Fruit fly (Drosophila melanogaster) whole organism, prepupa: ENCODE data around the gene CAHbeta.
A peak's percentile ranks its signal among the peaks of the same experiment; 100 is the strongest.

Experiments
- CG10669 ChIP-seq: fragments of 200-800 bp; sonication (Bioruptor generic); optimal IDR thresholded peaks from 3 replicates; lab custom pipeline; 2018; ENCODE audit warnings: missing biosample characterization, mild to moderate bottlenecking, missing genetic modification characterization, moderate library complexity
- CG11762 ChIP-seq: fragments of 200-800 bp; sonication (Bioruptor generic); optimal IDR thresholded peaks from 3 replicates; lab custom pipeline; 2016; ENCODE audit warnings: missing biosample characterization, missing genetic modification characterization; ENCODE audit not compliant: insufficient read depth
- CG11902 ChIP-seq: fragments of 200-800 bp; sonication (Bioruptor generic); optimal IDR thresholded peaks from 3 replicates; lab custom pipeline; 2016; ENCODE audit warnings: missing biosample characterization, missing genetic modification characterization
- CG15336 ChIP-seq: fragments of 200-800 bp; sonication (Bioruptor generic); IDR thresholded peaks from 2 replicates; pipeline ENCODE4 v1.3.6; 2022; ENCODE audit warnings: missing biosample characterization, missing genetic modification characterization
- CG1621 ChIP-seq: fragments of 200-800 bp; sonication (Bioruptor generic); optimal IDR thresholded peaks from 3 replicates; lab custom pipeline; 2018; ENCODE audit warnings: missing biosample characterization, mild to moderate bottlenecking, missing genetic modification characterization
- CG31627 ChIP-seq: fragments of 200-800 bp; sonication (Bioruptor generic); optimal IDR thresholded peaks from 3 replicates; lab custom pipeline; 2016; ENCODE audit warnings: missing biosample characterization, missing genetic modification characterization
- CG32006 ChIP-seq: fragments of 200-800 bp; sonication (Bioruptor generic); optimal IDR thresholded peaks from 3 replicates; lab custom pipeline; 2017; ENCODE audit warnings: missing biosample characterization, mild to moderate bottlenecking, missing genetic modification characterization
- CG34406 ChIP-seq: fragments of 200-800 bp; sonication (Bioruptor generic); optimal IDR thresholded peaks from 3 replicates; lab custom pipeline; 2016; ENCODE audit warnings: missing biosample characterization, missing genetic modification characterization
- CG3919 ChIP-seq: fragments of 200-800 bp; sonication (Bioruptor generic); optimal IDR thresholded peaks from 3 replicates; lab custom pipeline; 2016; ENCODE audit warnings: missing biosample characterization, missing genetic modification characterization
- CG4318 ChIP-seq: fragments of 200-800 bp; sonication (Bioruptor generic); optimal IDR thresholded peaks from 3 replicates; lab custom pipeline; 2017; ENCODE audit warnings: missing biosample characterization, mild to moderate bottlenecking, missing genetic modification characterization
- CG6163 ChIP-seq: fragments of 200-800 bp; sonication (Bioruptor generic); IDR thresholded peaks from 3 replicates; pipeline ENCODE4 v1.3.6; 2022; ENCODE audit warnings: missing biosample characterization, missing genetic modification characterization
- CG6276 ChIP-seq: fragments of 200-800 bp; sonication (Bioruptor generic); optimal IDR thresholded peaks from 2 replicates; lab custom pipeline; 2017; ENCODE audit warnings: missing biosample characterization, mild to moderate bottlenecking, missing genetic modification characterization
- CG6792 ChIP-seq: fragments of 200-800 bp; sonication (Bioruptor generic); optimal IDR thresholded peaks from 3 replicates; lab custom pipeline; 2016; ENCODE audit warnings: missing biosample characterization, missing genetic modification characterization
- CG6808 ChIP-seq: fragments of 200-800 bp; sonication (Bioruptor generic); optimal IDR thresholded peaks from 3 replicates; lab custom pipeline; 2017; ENCODE audit warnings: missing biosample characterization, missing genetic modification characterization, mild to moderate bottlenecking, moderate library complexity, missing genetic modification reagents
- CG6854 ChIP-seq: fragments of 200-800 bp; sonication (Bioruptor generic); optimal IDR thresholded peaks from 2 replicates; lab custom pipeline; 2017; ENCODE audit warnings: missing biosample characterization, mild to moderate bottlenecking, missing genetic modification characterization
- CG7368 ChIP-seq: fragments of 200-800 bp; sonication (Bioruptor generic); optimal IDR thresholded peaks from 3 replicates; lab custom pipeline; 2016; ENCODE audit warnings: missing biosample characterization, missing genetic modification characterization
- CG8119 ChIP-seq: fragments of 200-800 bp; sonication (Bioruptor generic); IDR thresholded peaks from 3 replicates; pipeline ENCODE4 v1.3.6; 2022; ENCODE audit warnings: missing biosample characterization, missing genetic modification characterization
- CG8319 ChIP-seq: fragments of 200-800 bp; sonication (Bioruptor generic); optimal IDR thresholded peaks from 3 replicates; lab custom pipeline; 2016; ENCODE audit warnings: missing biosample characterization, missing genetic modification characterization
- CG8632 ChIP-seq: fragments of 200-800 bp; sonication (Bioruptor generic); optimal IDR thresholded peaks from 3 replicates; lab custom pipeline; 2016; ENCODE audit warnings: missing biosample characterization, missing genetic modification characterization
- CG9139 ChIP-seq: fragments of 200-800 bp; sonication (Bioruptor generic); optimal IDR thresholded peaks from 3 replicates; lab custom pipeline; 2017; ENCODE audit warnings: missing biosample characterization, mild to moderate bottlenecking, missing genetic modification characterization
- Eip75B ChIP-seq: fragments of 200-800 bp; sonication (Bioruptor generic); optimal IDR thresholded peaks from 3 replicates; lab custom pipeline; 2016; ENCODE audit warnings: missing biosample characterization, missing genetic modification characterization
- Eip78C ChIP-seq: fragments of 200-800 bp; sonication (Bioruptor generic); peaks from one replicate; lab custom pipeline; 2016; ENCODE audit warnings: missing biosample characterization, missing genetic modification characterization
- Eip93F ChIP-seq: fragments of 200-800 bp; sonication (Bioruptor generic); optimal IDR thresholded peaks from 2 replicates; lab custom pipeline; 2016; ENCODE audit warnings: missing biosample characterization, mild to moderate bottlenecking, missing genetic modification characterization
- Ets21C ChIP-seq: fragments of 200-800 bp; sonication (Bioruptor generic); optimal IDR thresholded peaks from 3 replicates; lab custom pipeline; 2016; ENCODE audit warnings: missing biosample characterization, missing genetic modification characterization
- Ets96B ChIP-seq: fragments of 200-800 bp; optimal IDR thresholded peaks from 2 replicates; lab custom pipeline; 2019; ENCODE audit warnings: missing biosample characterization, mild to moderate bottlenecking, missing genetic modification characterization, moderate library complexity
- Hr38 ChIP-seq: sonication (Bioruptor generic); optimal IDR thresholded peaks from 2 replicates; lab custom pipeline; 2016; ENCODE audit warnings: missing biosample characterization, missing genetic modification characterization
- Hr39 ChIP-seq: fragments of 200-800 bp; sonication (Bioruptor generic); optimal IDR thresholded peaks from 2 replicates; lab custom pipeline; 2016; ENCODE audit warnings: missing biosample characterization, missing genetic modification characterization
- Met ChIP-seq: fragments of 200-800 bp; sonication (Bioruptor generic); optimal IDR thresholded peaks from 3 replicates; lab custom pipeline; 2016; ENCODE audit warnings: missing biosample characterization, missing genetic modification characterization
- OdsH ChIP-seq: fragments of 200-800 bp; sonication (Bioruptor generic); optimal IDR thresholded peaks from 3 replicates; lab custom pipeline; 2016; ENCODE audit warnings: missing biosample characterization, missing genetic modification characterization
- Sox102F ChIP-seq: fragments of 200-800 bp; sonication (Bioruptor generic); optimal IDR thresholded peaks from 2 replicates; lab custom pipeline; 2016; ENCODE audit warnings: missing biosample characterization, mild to moderate bottlenecking, missing genetic modification characterization
- Sox14 ChIP-seq: fragments of 200-800 bp; sonication (Bioruptor generic); optimal IDR thresholded peaks from 3 replicates; lab custom pipeline; 2016; ENCODE audit warnings: missing biosample characterization, missing genetic modification characterization
- achi ChIP-seq: fragments of 200-800 bp; sonication (Bioruptor generic); optimal IDR thresholded peaks from 3 replicates; lab custom pipeline; 2016; ENCODE audit warnings: missing biosample characterization, missing genetic modification characterization
- acj6 ChIP-seq: fragments of 200-800 bp; sonication (Bioruptor generic); optimal IDR thresholded peaks from 3 replicates; lab custom pipeline; 2016; ENCODE audit warnings: missing biosample characterization, missing genetic modification characterization
- dac ChIP-seq: fragments of 200-800 bp; sonication (Bioruptor generic); optimal IDR thresholded peaks from 2 replicates; lab custom pipeline; 2017; ENCODE audit warnings: missing biosample characterization, mild to moderate bottlenecking, missing genetic modification characterization
- dsx ChIP-seq: fragments of 200-800 bp; optimal IDR thresholded peaks from 3 replicates; lab custom pipeline; 2019; ENCODE audit warnings: missing biosample characterization, mild to moderate bottlenecking, missing genetic modification characterization, moderate library complexity; ENCODE audit not compliant: poor library complexity, severe bottlenecking
- esn ChIP-seq: fragments of 200-800 bp; sonication (Bioruptor generic); optimal IDR thresholded peaks from 2 replicates; lab custom pipeline; 2016; ENCODE audit warnings: missing biosample characterization, mild to moderate bottlenecking, missing genetic modification characterization, moderate library complexity
- fd59A ChIP-seq: fragments of 200-800 bp; sonication (Bioruptor generic); optimal IDR thresholded peaks from 2 replicates; lab custom pipeline; 2017; ENCODE audit warnings: missing biosample characterization, mild to moderate bottlenecking, missing genetic modification characterization, missing genetic modification reagents
- fd85E ChIP-seq: fragments of 200-800 bp; sonication (Bioruptor generic); optimal IDR thresholded peaks from 3 replicates; lab custom pipeline; 2016; ENCODE audit warnings: missing biosample characterization, missing genetic modification characterization
- fkh ChIP-seq: fragments of 200-800 bp; sonication (Bioruptor generic); optimal IDR thresholded peaks from 3 replicates; lab custom pipeline; 2017; ENCODE audit warnings: missing biosample characterization, mild to moderate bottlenecking, missing genetic modification characterization, moderate library complexity
- salr ChIP-seq, 2 experiments: fragments of 200-800 bp; sonication (Bioruptor generic); optimal IDR thresholded peaks; 3 replicates each; lab custom pipeline; 2016 to 2018; ENCODE audit warnings: missing biosample characterization in 2 of 2, missing genetic modification characterization in 2 of 2, mild to moderate bottlenecking in 1 of 2
- spab ChIP-seq: fragments of 200-800 bp; sonication (Bioruptor generic); optimal IDR thresholded peaks from 2 replicates; lab custom pipeline; 2017; ENCODE audit warnings: missing biosample characterization, mild to moderate bottlenecking, missing genetic modification characterization, missing genetic modification reagents
- ss ChIP-seq, 2 experiments: fragments of 200-800 bp; sonication (Bioruptor generic); optimal IDR thresholded peaks; 2 replicates in 1 of 2; 3 replicates in 1 of 2; lab custom pipeline; 2017 to 2018; ENCODE audit warnings: mild to moderate bottlenecking in 2 of 2, missing biosample characterization in 2 of 2, missing genetic modification characterization in 2 of 2, moderate library complexity in 1 of 2
- svp ChIP-seq: fragments of 200-800 bp; sonication (Bioruptor generic); peaks from one replicate; lab custom pipeline; 2016; ENCODE audit warnings: missing biosample characterization, missing genetic modification characterization
- topi ChIP-seq: fragments of 200-800 bp; sonication (Bioruptor generic); optimal IDR thresholded peaks from 3 replicates; lab custom pipeline; 2016; ENCODE audit warnings: missing biosample characterization, missing genetic modification characterization

CAHbeta gene

DNA sequence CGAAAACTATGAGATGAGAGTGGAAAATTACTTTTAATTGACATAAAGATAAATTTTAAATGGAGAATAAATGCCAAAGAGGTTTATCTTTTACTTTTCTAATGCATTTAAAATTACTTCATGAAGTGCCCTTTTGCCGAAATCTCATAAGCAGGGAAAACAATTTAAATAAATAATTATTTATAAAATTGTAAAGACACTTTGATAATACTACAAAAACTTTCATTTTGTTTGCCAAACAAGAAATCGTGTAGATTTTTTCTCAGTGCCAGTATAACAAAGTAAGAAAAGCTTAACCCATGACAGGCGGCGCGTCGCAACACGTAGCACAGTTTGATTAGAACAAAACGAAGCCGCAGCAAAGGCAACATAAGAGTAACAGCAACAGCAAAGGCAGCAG, 31.8 kb upstream of the CAHbeta start (continued):
- no peak for TF ChIP-seq dac (GFP tag; lab: Kevin White, UChicago)
- TF ChIP-seq Met: no peak
- TF ChIP-seq CG15336 (GFP tag; lab: Robert Waterston, UW): 0 out of 2 replicates have a peak, but pooled peaks have one; percentile 10
- no peak for TF ChIP-seq CG6792 (GFP tag; lab: Kevin White, UChicago)
- TF ChIP-seq CG6163 (GFP tag; lab: Robert Waterston, UW): 0 out of 3 replicates have a peak, but pooled peaks have one; percentile 45
- TF ChIP-seq CG9139: no peak
- TF ChIP-seq fd59A (GFP tag; lab: Kevin White, UChicago): no peak
- TF ChIP-seq CG8119 (GFP tag; lab: Robert Waterston, UW): no peak
- no peak for TF ChIP-seq CG7368
- TF ChIP-seq fkh (GFP tag; lab: Kevin White, UChicago): no peak
- TF ChIP-seq Hr39: no peak
- TF ChIP-seq spab: no peak
- no peak for TF ChIP-seq Hr38 (GFP tag; lab: Kevin White, UChicago)
- TF ChIP-seq Ets21C: no peak
- TF ChIP-seq esn (GFP tag; lab: Kevin White, UChicago): no peak
- TF ChIP-seq CG10669 (GFP tag; lab: Kevin White, UChicago): no peak
- TF ChIP-seq CG31627 (GFP tag; lab: Kevin White, UChicago): no peak
- no peak for TF ChIP-seq CG1621
- peak; percentile 61 for TF ChIP-seq Eip78C (GFP tag; lab: Kevin White, UChicago)
- TF ChIP-seq CG11902 (GFP tag; lab: Kevin White, UChicago): no peak
- no peak for TF ChIP-seq Sox102F
- no peak for TF ChIP-seq Sox14
- TF ChIP-seq svp (GFP tag; lab: Kevin White, UChicago): no peak
- TF ChIP-seq CG4318: peak; percentile 7
- TF ChIP-seq acj6: no peak
- no peak for TF ChIP-seq ss (GFP tag; optimal IDR thresholded peaks at IDR 0.05; lab: Kevin White, UChicago)
- TF ChIP-seq Ets96B: no peak
- no peak for TF ChIP-seq CG8319 (GFP tag; lab: Kevin White, UChicago)
- TF ChIP-seq CG3919 (GFP tag; lab: Kevin White, UChicago): peak; percentile 12
- TF ChIP-seq CG8632 (GFP tag; lab: Kevin White, UChicago): no peak
- no peak for TF ChIP-seq topi (GFP tag; lab: Kevin White, UChicago)
- TF ChIP-seq, all 60 proteins: peak for 7

DNA sequence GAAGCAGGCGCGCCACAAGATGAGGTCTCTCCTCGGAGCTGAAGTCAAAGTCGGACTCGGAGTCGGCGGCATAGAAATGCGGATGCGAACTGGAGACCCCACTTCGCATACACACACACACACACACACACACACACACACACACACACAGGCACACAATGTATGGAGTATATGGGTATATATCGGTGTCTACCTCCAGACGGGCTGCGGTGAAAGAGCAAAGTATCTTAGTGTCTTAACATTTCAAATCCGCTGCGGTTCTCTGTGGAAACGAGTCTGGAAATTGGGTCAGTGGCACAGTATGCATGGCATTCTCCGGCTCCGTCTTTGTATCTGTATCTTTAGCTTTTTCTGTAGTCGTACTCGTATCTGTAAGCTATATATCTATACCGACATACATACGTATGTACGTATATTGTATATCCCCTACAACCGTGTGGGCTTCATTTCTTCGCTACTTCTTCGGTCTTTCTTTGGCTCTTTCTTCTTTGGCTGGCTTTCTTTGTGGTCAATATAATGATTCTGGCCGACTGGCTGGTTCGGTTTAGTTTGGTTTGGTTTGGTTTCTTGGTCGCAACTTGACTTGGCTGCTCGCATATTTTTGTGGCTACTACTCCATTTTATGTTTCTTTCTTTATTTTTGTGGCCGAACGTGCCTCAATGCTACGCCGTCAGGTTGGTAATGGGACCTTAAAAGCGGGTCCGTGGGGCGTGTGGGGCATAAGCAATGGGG, 31.2 kb upstream of the CAHbeta start:
- TF ChIP-seq CG8632 (GFP tag; lab: Kevin White, UChicago): no peak
- peak; percentile 6 for TF ChIP-seq CG6854 (GFP tag; lab: Kevin White, UChicago)
- peak; percentile 53 for TF ChIP-seq CG8319 (GFP tag; lab: Kevin White, UChicago)
- peak; percentile 35 for TF ChIP-seq svp (GFP tag; lab: Kevin White, UChicago)
- peak; percentile 73 for TF ChIP-seq Eip75B (GFP tag; lab: Kevin White, UChicago)
- TF ChIP-seq OdsH (GFP tag; lab: Kevin White, UChicago): no peak
- peak; percentile 73 for TF ChIP-seq dsx (GFP tag; lab: Kevin White, UChicago)
- TF ChIP-seq CG10669 (GFP tag; lab: Kevin White, UChicago): no peak
- TF ChIP-seq ss (GFP tag; optimal IDR thresholded peaks at IDR 0.05; lab: Kevin White, UChicago): no peak
- 0 out of 3 replicates have a peak, but pooled peaks have one; percentile 15 for TF ChIP-seq CG6163 (GFP tag; lab: Robert Waterston, UW)

DNA sequence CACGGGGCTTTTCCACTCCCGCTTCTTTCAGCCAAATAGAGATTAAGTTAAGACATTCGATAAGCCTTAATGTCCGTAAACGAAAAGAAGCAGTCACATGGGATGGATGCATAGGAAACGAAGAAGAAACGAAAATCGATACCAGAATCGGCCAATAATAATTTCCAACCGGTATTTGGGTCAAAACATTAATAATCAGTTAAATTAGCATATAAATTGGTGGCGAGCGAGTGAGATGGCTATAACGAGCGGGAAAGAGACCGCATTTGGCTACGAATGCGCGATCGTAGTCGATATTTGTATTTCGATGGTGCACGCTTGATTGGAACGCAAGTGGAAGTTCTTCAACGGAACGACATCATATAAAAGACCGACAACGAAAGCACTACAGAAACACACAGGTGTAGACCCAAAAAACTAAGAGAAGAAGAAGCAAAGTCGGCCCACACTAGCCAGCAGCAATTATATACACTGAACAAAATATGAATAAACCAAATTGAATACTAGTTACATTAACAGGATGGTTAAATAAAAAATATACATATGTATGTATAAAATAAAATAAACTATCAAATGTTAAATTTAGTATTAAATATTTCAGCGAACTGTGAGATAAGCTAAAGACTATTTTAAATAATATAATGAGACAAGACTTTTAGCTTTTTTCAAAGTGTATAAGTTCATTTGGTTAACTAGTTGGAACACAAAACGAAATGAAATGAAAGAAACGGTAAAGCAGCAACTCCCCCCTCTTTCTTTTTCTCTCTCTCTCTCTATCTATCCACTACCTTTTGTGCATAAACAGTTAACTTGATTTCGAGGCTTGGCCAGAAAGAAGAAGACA, 25.9 kb upstream of the CAHbeta start:
- TF ChIP-seq CG32006 (GFP tag; lab: Kevin White, UChicago) (peak; percentile 67), CG15336 (GFP tag; lab: Robert Waterston, UW) (peak; percentile 64), CG6808 (GFP tag; lab: Kevin White, UChicago) (no peak), CG6854 (GFP tag; lab: Kevin White, UChicago) (no peak), CG6163 (GFP tag; lab: Robert Waterston, UW) (no peak), achi (GFP tag; lab: Kevin White, UChicago) (no peak), ss (GFP tag; optimal IDR thresholded peaks at IDR 0.05; lab: Kevin White, UChicago) (no peak), CG11762 (GFP tag; lab: Kevin White, UChicago) (no peak), salr (GFP tag; optimal IDR thresholded peaks at IDR 0.05; lab: Kevin White, UChicago) (peak in 1 of 2 experiments; percentile 7), CG6276 (GFP tag; lab: Kevin White, UChicago) (peak; percentile 6), CG4318 (peak; percentile 31), Eip75B (GFP tag; lab: Kevin White, UChicago) (no peak), topi (GFP tag; lab: Kevin White, UChicago) (no peak), Met (no peak), esn (GFP tag; lab: Kevin White, UChicago) (no peak), Eip93F (GFP tag; lab: Kevin White, UChicago) (no peak), CG34406 (GFP tag; lab: Kevin White, UChicago) (peak; percentile 1), fd85E (GFP tag; lab: Kevin White, UChicago) (no peak), svp (GFP tag; lab: Kevin White, UChicago) (peak; percentile 42)
